Worm (Caenorhabditis elegans): ENCODE results near the gene clec-215.

DNA sequence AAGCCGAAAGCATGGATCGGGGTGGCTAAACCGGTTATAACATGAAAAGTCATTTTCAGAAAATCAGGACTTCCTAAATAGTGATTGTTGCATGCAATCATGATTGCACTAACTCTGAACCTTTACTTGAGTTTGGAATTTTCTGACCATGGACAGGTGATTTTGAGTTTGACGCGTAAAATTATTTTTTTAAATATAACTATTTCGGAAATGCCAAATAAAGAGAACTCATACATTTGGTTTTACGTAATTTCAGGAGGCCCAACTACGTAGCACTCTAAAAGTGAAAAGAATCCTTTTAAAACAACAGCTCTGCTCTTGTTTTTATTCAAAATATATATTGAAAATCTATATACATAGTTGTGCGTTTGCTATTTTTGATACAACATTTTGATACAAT is 39.6 kb downstream of the clec-215 start, which contains the start of gene srh-234:
- no peak for TF ChIP-seq flt-1 (GFP tag; IDR thresholded peaks at IDR 0.05)
- no peak for TF ChIP-seq ztf-23 (GFP tag; IDR thresholded peaks at IDR 0.05)
- no peak for TF ChIP-seq ref-1 (GFP tag; conservative IDR thresholded peaks at IDR 0.05)
- TF ChIP-seq tab-1 (GFP tag; IDR thresholded peaks at IDR 0.05): no peak
- no peak for TF ChIP-seq T22C8.4 (GFP tag; IDR thresholded peaks at IDR 0.05)
- no peak for TF ChIP-seq med-1 (GFP tag; optimal IDR thresholded peaks at IDR 0.05; ENCODE audit: insufficient read depth)
- no peak for TF ChIP-seq klf-2 (GFP tag; conservative IDR thresholded peaks at IDR 0.05)
- no peak for TF ChIP-seq ztf-29 (GFP tag; IDR thresholded peaks at IDR 0.05)

Data from whole organism, midembryonic.